Fruit fly (Drosophila melanogaster): Measurements from ENCODE around the gene ppk27.

DNA sequence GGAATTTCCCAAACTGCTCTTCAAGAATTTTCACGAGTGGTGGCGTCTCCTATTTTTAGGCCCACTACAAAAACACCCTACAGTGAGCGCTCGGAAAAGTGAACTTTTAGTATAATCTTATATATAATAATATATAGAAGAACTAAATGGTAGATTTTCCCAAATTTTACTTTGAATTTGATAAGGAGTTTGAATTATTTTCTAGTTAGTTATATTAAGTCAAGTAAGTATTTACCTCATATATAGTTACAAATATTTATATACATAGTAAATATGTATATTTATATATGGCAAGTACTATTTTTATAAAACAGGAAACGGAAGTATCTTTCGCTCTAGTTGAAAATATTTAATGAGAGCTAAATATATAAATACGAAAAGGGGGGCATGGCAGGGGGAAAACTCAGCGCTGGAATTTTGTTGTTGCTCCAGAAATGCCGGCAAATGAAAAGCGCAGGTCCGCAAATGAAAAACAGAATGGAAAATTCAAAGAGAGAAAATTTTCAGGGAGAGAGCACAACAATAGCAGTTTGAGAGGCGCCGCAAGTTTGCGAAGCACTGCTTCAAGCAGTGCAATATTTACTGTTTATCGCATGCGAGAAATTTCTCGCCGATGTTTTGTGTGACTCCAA, 33.9 kb upstream of the ppk27 start:
- TF ChIP-seq achi (GFP tag; optimal IDR thresholded peaks at IDR 0.05) (no peak), Met (GFP tag; optimal IDR thresholded peaks at IDR 0.05) (no peak), CG16779 (tag; optimal IDR thresholded peaks at IDR 0.05) (no peak), CG32006 (GFP tag; optimal IDR thresholded peaks at IDR 0.05) (no peak), fkh (GFP tag; optimal IDR thresholded peaks at IDR 0.05) (peak; percentile 36), acj6 (GFP tag; optimal IDR thresholded peaks at IDR 0.05) (no peak), CG3919 (GFP tag; optimal IDR thresholded peaks at IDR 0.05) (no peak), vri (GFP tag; optimal IDR thresholded peaks at IDR 0.05) (no peak)

Data from whole organism, prepupa.